Fruit fly (Drosophila melanogaster) whole organism, prepupa: ENCODE results near the gene Vm26Ac.

Source experiments
- Blimp-1 ChIP-seq: fragments of 200-800 bp; sonication (Bioruptor generic); optimal IDR thresholded peaks from 3 replicates; lab custom pipeline; 2017; ENCODE audit warnings: missing biosample characterization, missing genetic modification characterization, mild to moderate bottlenecking, moderate library complexity, missing genetic modification reagents
- CG10631 ChIP-seq: fragments of 200-800 bp; sonication (Bioruptor generic); optimal IDR thresholded peaks from 2 replicates; lab custom pipeline; 2016; ENCODE audit warnings: missing biosample characterization, missing genetic modification characterization
- CG15336 ChIP-seq: fragments of 200-800 bp; sonication (Bioruptor generic); IDR thresholded peaks from 2 replicates; pipeline ENCODE4 v1.3.6; 2022; ENCODE audit warnings: missing biosample characterization, missing genetic modification characterization
- CG3919 ChIP-seq: fragments of 200-800 bp; sonication (Bioruptor generic); optimal IDR thresholded peaks from 3 replicates; lab custom pipeline; 2016; ENCODE audit warnings: missing biosample characterization, missing genetic modification characterization
- CG6808 ChIP-seq: fragments of 200-800 bp; sonication (Bioruptor generic); optimal IDR thresholded peaks from 3 replicates; lab custom pipeline; 2017; ENCODE audit warnings: missing biosample characterization, missing genetic modification characterization, mild to moderate bottlenecking, moderate library complexity, missing genetic modification reagents
- CG7368 ChIP-seq: fragments of 200-800 bp; sonication (Bioruptor generic); optimal IDR thresholded peaks from 3 replicates; lab custom pipeline; 2016; ENCODE audit warnings: missing biosample characterization, missing genetic modification characterization
- CG9139 ChIP-seq: fragments of 200-800 bp; sonication (Bioruptor generic); optimal IDR thresholded peaks from 3 replicates; lab custom pipeline; 2017; ENCODE audit warnings: missing biosample characterization, mild to moderate bottlenecking, missing genetic modification characterization
- Eip75B ChIP-seq: fragments of 200-800 bp; sonication (Bioruptor generic); optimal IDR thresholded peaks from 3 replicates; lab custom pipeline; 2016; ENCODE audit warnings: missing biosample characterization, missing genetic modification characterization
- Eip93F ChIP-seq: fragments of 200-800 bp; sonication (Bioruptor generic); optimal IDR thresholded peaks from 2 replicates; lab custom pipeline; 2016; ENCODE audit warnings: missing biosample characterization, mild to moderate bottlenecking, missing genetic modification characterization
- Hr39 ChIP-seq: fragments of 200-800 bp; sonication (Bioruptor generic); optimal IDR thresholded peaks from 2 replicates; lab custom pipeline; 2016; ENCODE audit warnings: missing biosample characterization, missing genetic modification characterization
- Lpt ChIP-seq: fragments of 200-800 bp; sonication (Bioruptor generic); optimal IDR thresholded peaks from 3 replicates; lab custom pipeline; 2016; ENCODE audit warnings: missing biosample characterization, missing genetic modification characterization
- Sox14 ChIP-seq: fragments of 200-800 bp; sonication (Bioruptor generic); optimal IDR thresholded peaks from 3 replicates; lab custom pipeline; 2016; ENCODE audit warnings: missing biosample characterization, missing genetic modification characterization
- fd59A ChIP-seq: fragments of 200-800 bp; sonication (Bioruptor generic); optimal IDR thresholded peaks from 2 replicates; lab custom pipeline; 2017; ENCODE audit warnings: missing biosample characterization, mild to moderate bottlenecking, missing genetic modification characterization, missing genetic modification reagents
- pdm3 ChIP-seq: fragments of 200-800 bp; sonication (Bioruptor generic); optimal IDR thresholded peaks from 3 replicates; lab custom pipeline; 2016; ENCODE audit warnings: missing biosample characterization, missing genetic modification characterization

- TF ChIP-seq Lpt (no peak), Hr39 (GFP tag; lab: Kevin White, UChicago) (no peak), CG6808 (no peak), Blimp-1 (no peak), pdm3 (GFP tag; lab: Kevin White, UChicago) (no peak), CG10631 (GFP tag; lab: Kevin White, UChicago) (no peak), fd59A (GFP tag; lab: Kevin White, UChicago) (no peak), CG3919 (GFP tag; lab: Kevin White, UChicago) (no peak), CG9139 (GFP tag; lab: Kevin White, UChicago) (no peak), Sox14 (GFP tag; lab: Kevin White, UChicago) (no peak), Eip75B (GFP tag; lab: Kevin White, UChicago) (no peak), Eip93F (GFP tag; lab: Kevin White, UChicago) (no peak), CG15336 (GFP tag; lab: Robert Waterston, UW) (peak; percentile 13; the same call in 1 of the 2 replicates), CG7368 (GFP tag; lab: Kevin White, UChicago) (no peak)
Observed at dm6 chr2L:5975025-5975539, 16.7 kb upstream of the Vm26Ac start.
